Worm (Caenorhabditis elegans): ENCODE results near the gene F31A3.5.

F31A3.5 gene

DNA sequence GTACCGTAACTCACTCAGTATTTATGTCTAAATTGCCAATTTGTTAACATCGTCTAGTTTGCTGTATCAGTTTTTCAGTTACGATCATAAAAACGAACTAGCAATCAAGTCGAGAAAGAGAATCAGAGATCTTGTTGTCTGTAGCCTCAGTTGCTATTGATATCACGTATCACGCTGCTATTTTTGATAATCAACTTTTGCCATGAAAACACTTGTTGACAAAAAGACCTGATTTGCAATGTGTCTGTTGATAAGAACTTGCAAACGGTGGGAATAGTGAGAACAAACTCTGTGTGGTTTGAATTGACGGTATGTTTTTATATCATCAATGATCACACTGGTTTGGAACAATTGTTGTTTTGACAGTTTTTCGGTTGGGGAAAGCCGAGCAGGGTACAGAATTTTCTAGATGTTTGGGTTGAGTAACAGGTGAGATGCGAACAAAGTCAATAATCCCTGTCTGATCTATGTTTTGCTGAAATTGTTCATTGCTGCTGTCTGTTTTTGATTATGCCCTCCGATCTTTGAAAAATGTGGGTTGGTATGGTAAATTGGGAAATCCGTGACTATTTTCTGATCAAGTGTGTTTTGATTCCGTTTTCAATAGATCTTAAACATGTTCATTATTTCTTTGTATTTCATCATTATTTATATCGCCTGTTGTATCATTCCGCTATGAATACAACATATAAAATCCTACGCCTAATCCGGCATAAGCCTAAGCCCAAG, 54.2 kb downstream of the F31A3.5 start:
- no peak for TF ChIP-seq zag-1 (tag; optimal IDR thresholded peaks at IDR 0.05)
- peak in 1 of 2 experiments; percentile 30 for TF ChIP-seq lin-35 (GFP tag; optimal IDR thresholded peaks at IDR 0.05)
- TF ChIP-seq elt-2 (tag; optimal IDR thresholded peaks at IDR 0.05) = peak; percentile 64
- peak; percentile 57 for TF ChIP-seq lin-14 (GFP tag; optimal IDR thresholded peaks at IDR 0.05)
- peak; percentile 15 for TF ChIP-seq blmp-1 (tag; optimal IDR thresholded peaks at IDR 0.05)
- peak in 2 of 6 experiments; percentile 64 to 76 for TF ChIP-seq elt-3 (tag; optimal IDR thresholded peaks at IDR 0.05)
- peak; percentile 26 for TF ChIP-seq nhr-71 (tag; optimal IDR thresholded peaks at IDR 0.05)
- TF ChIP-seq mdl-1 (tag; optimal IDR thresholded peaks at IDR 0.05) = peak in 1 of 2 experiments; percentile 13
- no peak for TF ChIP-seq unc-130 (tag; optimal IDR thresholded peaks at IDR 0.05)
- peak; percentile 54 for TF ChIP-seq nhr-20 (tag; optimal IDR thresholded peaks at IDR 0.05)
- peak; percentile 75 for TF ChIP-seq nhr-85 (tag)
- TF ChIP-seq nhr-11 (tag; optimal IDR thresholded peaks at IDR 0.05) = no peak

DNA sequence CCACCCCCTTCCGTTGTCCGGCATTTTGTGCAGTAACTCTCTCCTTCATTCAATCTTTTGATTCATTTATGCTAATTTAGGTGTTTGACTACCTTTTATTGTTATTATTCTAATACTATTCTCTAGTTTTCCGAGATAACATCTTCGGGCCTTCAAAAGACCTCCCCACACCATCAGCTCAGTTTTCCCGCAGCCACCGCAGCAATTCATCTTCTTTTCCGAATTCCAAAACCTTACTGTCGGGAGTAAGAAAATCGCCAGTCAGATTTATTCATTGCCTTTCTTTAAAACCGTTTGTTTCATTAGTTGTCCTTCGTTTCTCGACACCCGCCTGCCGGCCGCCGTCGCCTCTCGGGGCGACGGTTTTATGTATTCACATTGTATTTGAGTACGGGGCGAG, 55.3 kb downstream of the F31A3.5 start:
- TF ChIP-seq pax-3 (tag; optimal IDR thresholded peaks at IDR 0.05) (no peak), elt-2 (tag; optimal IDR thresholded peaks at IDR 0.05) (no peak), ceh-82 (tag; optimal IDR thresholded peaks at IDR 0.05) (no peak), nhr-20 (tag; optimal IDR thresholded peaks at IDR 0.05) (peak; percentile 68), lin-15B (tag; optimal IDR thresholded peaks at IDR 0.05) (no peak), mdl-1 (tag; optimal IDR thresholded peaks at IDR 0.05) (no peak), hlh-17 (GFP tag; optimal IDR thresholded peaks at IDR 0.05; ENCODE audit: borderline replicate concordance) (no peak), C34B4.2 (tag; optimal IDR thresholded peaks at IDR 0.05) (no peak), sup-37 (GFP tag; optimal IDR thresholded peaks at IDR 0.05) (no peak), pag-3 (tag; optimal IDR thresholded peaks at IDR 0.05; ENCODE audit: borderline replicate concordance, insufficient read depth) (no peak), mep-1 (tag; optimal IDR thresholded peaks at IDR 0.05) (no peak), nhr-85 (tag) (peak; percentile 74), lin-39 (tag; optimal IDR thresholded peaks at IDR 0.05) (no peak), unc-30 (tag; optimal IDR thresholded peaks at IDR 0.05) (no peak), C04F5.9 (tag; optimal IDR thresholded peaks at IDR 0.05) (no peak), rnt-1 (tag; optimal IDR thresholded peaks at IDR 0.05) (peak; percentile 11), efl-1 (optimal IDR thresholded peaks at IDR 0.05) (no peak), efl-1 (GFP tag; optimal IDR thresholded peaks at IDR 0.05 in 1 of 2) (no peak), lin-14 (GFP tag; optimal IDR thresholded peaks at IDR 0.05) (peak; percentile 36), jun-1 (tag; optimal IDR thresholded peaks at IDR 0.05) (no peak), dpl-1 (GFP tag; optimal IDR thresholded peaks at IDR 0.05) (no peak), ceh-8 (GFP tag; optimal IDR thresholded peaks at IDR 0.05) (no peak)

- TF ChIP-seq nhr-71 (tag; optimal IDR thresholded peaks at IDR 0.05) (peak; percentile 99), lin-39 (tag; optimal IDR thresholded peaks at IDR 0.05) (peak; percentile 67), ces-1 (GFP tag; optimal IDR thresholded peaks at IDR 0.05) (no peak), nhr-76 (tag; optimal IDR thresholded peaks at IDR 0.05) (no peak), fkh-8 (tag; optimal IDR thresholded peaks at IDR 0.05) (peak; percentile 70), mep-1 (tag; optimal IDR thresholded peaks at IDR 0.05) (peak; percentile 89), pax-3 (tag; optimal IDR thresholded peaks at IDR 0.05) (peak; percentile 49), hpl-2 (GFP tag; optimal IDR thresholded peaks at IDR 0.05) (peak; percentile 57), unc-98 (GFP tag; IDR thresholded peaks at IDR 0.05) (peak; percentile 56; the same call in 1 of the 2 replicates), aha-1 (tag; optimal IDR thresholded peaks at IDR 0.05) (no peak), nhr-237 (tag; optimal IDR thresholded peaks at IDR 0.05) (peak; percentile 88), nhr-77 (tag; optimal IDR thresholded peaks at IDR 0.05) (peak; percentile 95), lir-3 (tag; optimal IDR thresholded peaks at IDR 0.05; ENCODE audit: poor library complexity) (peak; percentile 72), lsy-2 (tag; optimal IDR thresholded peaks at IDR 0.05) (peak; percentile 79 to 84), mdl-1 (tag; optimal IDR thresholded peaks at IDR 0.05) (peak; percentile 67 to 95), jun-1 (tag; optimal IDR thresholded peaks at IDR 0.05) (no peak), nhr-19 (GFP tag; conservative IDR thresholded peaks at IDR 0.05) (peak; percentile 93), unc-130 (tag; optimal IDR thresholded peaks at IDR 0.05) (peak; percentile 38), sptf-1 (tag; optimal IDR thresholded peaks at IDR 0.05) (no peak), nhr-20 (tag; optimal IDR thresholded peaks at IDR 0.05) (peak; percentile 99), tlp-1 (tag; optimal IDR thresholded peaks at IDR 0.05) (no peak), ceh-90 (tag; optimal IDR thresholded peaks at IDR 0.05) (no peak), vab-15 (tag; optimal IDR thresholded peaks at IDR 0.05) (peak; percentile 25), fos-1 (tag; optimal IDR thresholded peaks at IDR 0.05) (peak; percentile 79), nhr-47 (tag; optimal IDR thresholded peaks at IDR 0.05) (peak; percentile 92), lin-35 (GFP tag; optimal IDR thresholded peaks at IDR 0.05) (peak; percentile 62 to 71)
These were observed 57.7 kb downstream of the F31A3.5 start for ce11 chrX:17505547-17506181.
